Worm (Caenorhabditis elegans): ENCODE results near the gene lin-37.

The lin-37 gene

DNA sequence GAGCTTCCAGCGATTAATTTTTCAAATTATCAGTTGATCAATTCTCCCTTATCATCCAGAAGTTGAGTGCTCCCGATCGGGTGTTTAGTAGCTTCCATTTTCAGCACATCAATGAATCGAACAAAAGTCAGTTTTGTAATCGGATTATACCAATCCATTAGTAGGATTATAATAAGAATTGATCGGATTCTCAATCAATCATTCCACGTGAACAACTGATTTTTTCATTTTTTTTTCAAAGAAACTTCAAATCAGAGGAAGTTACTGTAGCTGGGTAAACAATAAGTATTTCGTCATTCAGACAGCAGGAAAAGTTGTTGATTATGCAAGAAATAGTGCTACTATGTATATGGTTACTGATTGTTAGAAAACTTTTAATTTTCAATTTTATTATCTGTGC lies 34.5 kb upstream of the lin-37 start:
- TF ChIP-seq ceh-36 (tag; optimal IDR thresholded peaks at IDR 0.05) (no peak), tbx-11 (GFP tag; IDR thresholded peaks at IDR 0.05) (no peak), B0310.2 (tag; optimal IDR thresholded peaks at IDR 0.05) (no peak), aly-1 (tag; optimal IDR thresholded peaks at IDR 0.05) (no peak), scrt-1 (GFP tag; IDR thresholded peaks at IDR 0.05) (no peak), F13C5.2 (tag; optimal IDR thresholded peaks at IDR 0.05) (no peak), pes-1 (GFP tag; IDR thresholded peaks at IDR 0.05) (no peak), flt-1 (GFP tag; IDR thresholded peaks at IDR 0.05) (no peak), ama-1 (optimal IDR thresholded peaks at IDR 0.05) (no peak), hmg-4 (GFP tag; optimal IDR thresholded peaks at IDR 0.05) (no peak), hmbx-1 (tag; optimal IDR thresholded peaks at IDR 0.05) (no peak), sea-1 (GFP tag; conservative IDR thresholded peaks at IDR 0.05) (no peak), tbx-37 (GFP tag; conservative IDR thresholded peaks at IDR 0.05) (no peak), ceh-13 (GFP tag; optimal IDR thresholded peaks at IDR 0.05) (no peak), hnd-1 (tag; optimal IDR thresholded peaks at IDR 0.05) (no peak)

ce11 chrIII:7103940-7104440 lies 31.6 kb upstream of the lin-37 start, which contains the start of gene cpg-2:
TSS of gene cpg-2 (minus strand) at chrIII:7103990.
- TF ChIP-seq hmg-4 (GFP tag; optimal IDR thresholded peaks at IDR 0.05) (no peak), hmbx-1 (tag; optimal IDR thresholded peaks at IDR 0.05) (no peak), flt-1 (GFP tag; IDR thresholded peaks at IDR 0.05) (no peak), ceh-13 (GFP tag; optimal IDR thresholded peaks at IDR 0.05) (no peak), F13C5.2 (tag; optimal IDR thresholded peaks at IDR 0.05) (no peak), tbx-37 (GFP tag; conservative IDR thresholded peaks at IDR 0.05) (no peak), scrt-1 (GFP tag; IDR thresholded peaks at IDR 0.05) (no peak), sea-1 (GFP tag; conservative IDR thresholded peaks at IDR 0.05) (no peak), ama-1 (optimal IDR thresholded peaks at IDR 0.05) (no peak), pes-1 (GFP tag; IDR thresholded peaks at IDR 0.05) (no peak), ceh-36 (tag; optimal IDR thresholded peaks at IDR 0.05) (no peak), hnd-1 (tag; optimal IDR thresholded peaks at IDR 0.05) (no peak), B0310.2 (tag; optimal IDR thresholded peaks at IDR 0.05) (no peak), aly-1 (tag; optimal IDR thresholded peaks at IDR 0.05) (no peak), tra-4 (tag; optimal IDR thresholded peaks at IDR 0.05) (no peak), ets-7 (tag; optimal IDR thresholded peaks at IDR 0.05) (no peak), tbx-11 (GFP tag; IDR thresholded peaks at IDR 0.05) (no peak)

ce11 chrIII:7101814-7102477 lies 29.6 kb upstream of the lin-37 start:
- TF ChIP-seq B0310.2 (tag; optimal IDR thresholded peaks at IDR 0.05), result no peak
- TF ChIP-seq flt-1 (GFP tag; IDR thresholded peaks at IDR 0.05), result no peak
- TF ChIP-seq ceh-36 (tag; optimal IDR thresholded peaks at IDR 0.05), result no peak
- TF ChIP-seq ceh-13 (GFP tag; optimal IDR thresholded peaks at IDR 0.05), result no peak
- no peak for TF ChIP-seq tbx-11 (GFP tag; IDR thresholded peaks at IDR 0.05)
- TF ChIP-seq aly-1 (tag; optimal IDR thresholded peaks at IDR 0.05), result no peak
- no peak for TF ChIP-seq hmbx-1 (tag; optimal IDR thresholded peaks at IDR 0.05)

DNA sequence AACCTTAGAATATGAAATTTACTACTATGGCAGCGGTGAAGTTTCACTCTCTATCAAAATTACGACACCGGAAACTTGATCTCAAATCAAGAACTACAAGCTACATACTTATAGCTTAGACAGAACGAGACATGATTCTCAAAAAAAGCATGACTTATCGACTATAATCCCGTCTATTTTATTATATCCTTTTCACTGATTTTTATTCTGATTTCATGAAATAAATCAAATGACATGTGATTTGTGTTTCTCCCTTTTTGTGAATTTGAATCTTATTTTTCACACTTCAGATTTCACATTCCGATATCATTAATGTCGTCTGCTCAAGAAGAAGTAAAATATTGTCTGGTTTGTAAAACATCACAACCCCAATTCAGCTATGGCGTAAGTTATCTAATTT lies 27.6 kb upstream of the lin-37 start, which contains the start of gene ZK418.11:
TSS of gene ZK418.11 (plus strand) at position 289 of the 400 bp plus-strand sequence.
- TF ChIP-seq ceh-36 (tag; optimal IDR thresholded peaks at IDR 0.05) (no peak), ceh-13 (GFP tag; optimal IDR thresholded peaks at IDR 0.05) (no peak), hnd-1 (tag; optimal IDR thresholded peaks at IDR 0.05) (no peak), tra-4 (tag; optimal IDR thresholded peaks at IDR 0.05) (no peak), pes-1 (GFP tag; IDR thresholded peaks at IDR 0.05) (no peak), ama-1 (optimal IDR thresholded peaks at IDR 0.05) (no peak), tbx-37 (GFP tag; conservative IDR thresholded peaks at IDR 0.05) (no peak), sea-1 (GFP tag; conservative IDR thresholded peaks at IDR 0.05) (no peak), F13C5.2 (tag; optimal IDR thresholded peaks at IDR 0.05) (no peak), aly-1 (tag; optimal IDR thresholded peaks at IDR 0.05) (no peak), hmg-4 (GFP tag; optimal IDR thresholded peaks at IDR 0.05) (no peak), ets-7 (tag; optimal IDR thresholded peaks at IDR 0.05) (no peak)

ce11 chrIII:7096481-7096880 lies 24.1 kb upstream of the lin-37 start:
- no peak for TF ChIP-seq B0310.2 (tag; optimal IDR thresholded peaks at IDR 0.05)
- no peak for TF ChIP-seq hnd-1 (tag; optimal IDR thresholded peaks at IDR 0.05)
- TF ChIP-seq ceh-36 (tag; optimal IDR thresholded peaks at IDR 0.05), result no peak
- TF ChIP-seq hmg-4 (GFP tag; optimal IDR thresholded peaks at IDR 0.05), result no peak
- TF ChIP-seq sea-1 (GFP tag; conservative IDR thresholded peaks at IDR 0.05), result no peak
- TF ChIP-seq ets-7 (tag; optimal IDR thresholded peaks at IDR 0.05), result no peak
- no peak for TF ChIP-seq hmbx-1 (tag; optimal IDR thresholded peaks at IDR 0.05)
- no peak for TF ChIP-seq F13C5.2 (tag; optimal IDR thresholded peaks at IDR 0.05)
- TF ChIP-seq tbx-37 (GFP tag; conservative IDR thresholded peaks at IDR 0.05), result no peak
- no peak for TF ChIP-seq ama-1 (optimal IDR thresholded peaks at IDR 0.05)
- no peak for TF ChIP-seq tbx-11 (GFP tag; IDR thresholded peaks at IDR 0.05)
- TF ChIP-seq scrt-1 (GFP tag; IDR thresholded peaks at IDR 0.05), result no peak
- TF ChIP-seq pes-1 (GFP tag; IDR thresholded peaks at IDR 0.05), result no peak
- TF ChIP-seq ceh-13 (GFP tag; optimal IDR thresholded peaks at IDR 0.05), result no peak
- TF ChIP-seq flt-1 (GFP tag; IDR thresholded peaks at IDR 0.05), result no peak
- no peak for TF ChIP-seq tra-4 (tag; optimal IDR thresholded peaks at IDR 0.05)
- no peak for TF ChIP-seq aly-1 (tag; optimal IDR thresholded peaks at IDR 0.05)

ce11 chrIII:7095156-7095555 lies 22.8 kb upstream of the lin-37 start, which contains the start of gene nhr-9:
TSS of gene nhr-9 (plus strand) at chrIII:7095462.
- TF ChIP-seq ceh-13 (GFP tag; optimal IDR thresholded peaks at IDR 0.05) (no peak), tra-4 (tag; optimal IDR thresholded peaks at IDR 0.05) (no peak), hmbx-1 (tag; optimal IDR thresholded peaks at IDR 0.05) (no peak), tbx-11 (GFP tag; IDR thresholded peaks at IDR 0.05) (no peak), F13C5.2 (tag; optimal IDR thresholded peaks at IDR 0.05) (no peak), flt-1 (GFP tag; IDR thresholded peaks at IDR 0.05) (no peak)

ce11 chrIII:7091042-7091441 lies 18.7 kb upstream of the lin-37 start, which contains the start of gene ZK418.2:
TSS of gene ZK418.2 (plus strand) at chrIII:7091342.
- no peak for TF ChIP-seq ama-1 (optimal IDR thresholded peaks at IDR 0.05)
- TF ChIP-seq hnd-1 (tag; optimal IDR thresholded peaks at IDR 0.05), result no peak
- TF ChIP-seq scrt-1 (GFP tag; IDR thresholded peaks at IDR 0.05), result no peak
- TF ChIP-seq tra-4 (tag; optimal IDR thresholded peaks at IDR 0.05), result no peak
- no peak for TF ChIP-seq hmbx-1 (tag; optimal IDR thresholded peaks at IDR 0.05)
- no peak for TF ChIP-seq ets-7 (tag; optimal IDR thresholded peaks at IDR 0.05)
- no peak for TF ChIP-seq flt-1 (GFP tag; IDR thresholded peaks at IDR 0.05)
- no peak for TF ChIP-seq F13C5.2 (tag; optimal IDR thresholded peaks at IDR 0.05)
- no peak for TF ChIP-seq ceh-13 (GFP tag; optimal IDR thresholded peaks at IDR 0.05)
- TF ChIP-seq aly-1 (tag; optimal IDR thresholded peaks at IDR 0.05), result no peak
- TF ChIP-seq hmg-4 (GFP tag; optimal IDR thresholded peaks at IDR 0.05), result no peak
- TF ChIP-seq tbx-37 (GFP tag; conservative IDR thresholded peaks at IDR 0.05), result no peak
- TF ChIP-seq ceh-36 (tag; optimal IDR thresholded peaks at IDR 0.05), result no peak

All from whole organism, early embryonic.